Worm (Caenorhabditis elegans) whole organism, early embryonic: ENCODE data around the gene cyp-33E3.

Source experiments
- B0310.2 ChIP-seq: sonication (generic microtip); optimal IDR thresholded peaks from 2 replicates; lab custom pipeline; 2016; ENCODE audit warnings: mild to moderate bottlenecking, missing genetic modification characterization, missing compliant biosample characterization
- F13C5.2 ChIP-seq: sonication (generic microtip); optimal IDR thresholded peaks from 2 replicates; lab custom pipeline; 2017; ENCODE audit warnings: mild to moderate bottlenecking, missing genetic modification characterization, inconsistent platforms, missing compliant biosample characterization
- aly-1 ChIP-seq: sonication (generic microtip); optimal IDR thresholded peaks from 2 replicates; lab custom pipeline; 2016; ENCODE audit warnings: missing genetic modification characterization, missing compliant biosample characterization
- ama-1 ChIP-seq: fragments of 150-350 bp; optimal IDR thresholded peaks from 2 replicates; lab custom pipeline; 2014
- ceh-13 ChIP-seq: fragments of 200-800 bp; sonication (Bioruptor generic); optimal IDR thresholded peaks from 2 replicates; lab custom pipeline; 2018; ENCODE audit warnings: mild to moderate bottlenecking, missing genetic modification characterization, missing compliant biosample characterization
- ceh-36 ChIP-seq: sonication (generic microtip); optimal IDR thresholded peaks from 2 replicates; lab custom pipeline; 2016; ENCODE audit warnings: missing genetic modification characterization, inconsistent platforms, missing compliant biosample characterization
- ets-7 ChIP-seq: sonication (generic microtip); optimal IDR thresholded peaks from 2 replicates; lab custom pipeline; 2016; ENCODE audit warnings: missing genotype, missing genetic modification characterization, missing compliant biosample characterization
- flt-1 ChIP-seq: fragments of 200-800 bp; sonication (Bioruptor generic); IDR thresholded peaks from 2 replicates; pipeline ENCODE4 v1.3.6; 2022; ENCODE audit warnings: missing genetic modification characterization, missing compliant biosample characterization
- hmbx-1 ChIP-seq: sonication (generic microtip); optimal IDR thresholded peaks from 2 replicates; lab custom pipeline; 2016; ENCODE audit warnings: mild to moderate bottlenecking, missing genetic modification characterization, missing compliant biosample characterization
- hmg-4 ChIP-seq: fragments of 200-800 bp; sonication (Bioruptor generic); optimal IDR thresholded peaks from 2 replicates; lab custom pipeline; 2018; ENCODE audit warnings: mild to moderate bottlenecking, missing genetic modification characterization, missing compliant biosample characterization
- pes-1 ChIP-seq: fragments of 200-800 bp; sonication (Bioruptor generic); IDR thresholded peaks from 2 replicates; pipeline ENCODE4 v1.3.6; 2022; ENCODE audit warnings: missing genetic modification reagents, missing genetic modification characterization, missing compliant biosample characterization
- sea-1 ChIP-seq: fragments of 200-800 bp; sonication (Bioruptor generic); conservative IDR thresholded peaks from 2 replicates; pipeline ENCODE4 v1.3.6; 2022; ENCODE audit warnings: missing genetic modification characterization, missing compliant biosample characterization
- tbx-11 ChIP-seq: fragments of 200-800 bp; sonication (Bioruptor generic); IDR thresholded peaks from 2 replicates; pipeline ENCODE4 v1.3.6; 2022; ENCODE audit warnings: missing genetic modification characterization, missing compliant biosample characterization
- tbx-37 ChIP-seq: fragments of 200-800 bp; sonication (Bioruptor generic); conservative IDR thresholded peaks from 2 replicates; pipeline ENCODE4 v1.3.6; 2022; ENCODE audit warnings: missing genetic modification reagents, missing genetic modification characterization, missing compliant biosample characterization

- TF ChIP-seq B0310.2 (no peak), ama-1 (no peak), hmg-4 (GFP tag; lab: Kevin White, UChicago) (no peak), flt-1 (GFP tag; lab: Robert Waterston, UW) (no peak), hmbx-1 (tag; lab: Kevin White, UChicago) (no peak), tbx-11 (no peak), sea-1 (GFP tag; lab: Robert Waterston, UW) (no peak), tbx-37 (GFP tag; lab: Robert Waterston, UW) (no peak), aly-1 (tag; lab: Kevin White, UChicago) (no peak), pes-1 (GFP tag; lab: Robert Waterston, UW) (no peak), F13C5.2 (no peak), ets-7 (tag; lab: Kevin White, UChicago) (no peak), ceh-36 (no peak), ceh-13 (GFP tag; lab: Kevin White, UChicago) (no peak)
Observed at ce11 chrIV:8597504-8597903, 17.3 kb upstream of the cyp-33E3 start.
